Worm (Caenorhabditis elegans) whole organism, young adult: ENCODE results near the gene F26F4.8.

Experiments used
- B0261.1 ChIP-seq: sonication (generic microtip); optimal IDR thresholded peaks from 2 replicates; lab custom pipeline; 2016; ENCODE audit warnings: mild to moderate bottlenecking, missing genetic modification characterization, moderate library complexity, missing compliant biosample characterization
- D2030.7 ChIP-seq: fragments of 200-800 bp; sonication (Bioruptor generic); IDR thresholded peaks from 2 replicates; pipeline ENCODE4 v1.3.6; 2022; ENCODE audit warnings: missing genetic modification reagents, missing genetic modification characterization, missing compliant biosample characterization
- F23B12.7 ChIP-seq: sonication (generic microtip); optimal IDR thresholded peaks from 2 replicates; lab custom pipeline; 2017; ENCODE audit warnings: missing genetic modification characterization, mild to moderate bottlenecking, missing compliant biosample characterization, antibody characterized with exemption, moderate library complexity; ENCODE audit not compliant: insufficient read depth
- F37B4.10 ChIP-seq: fragments of 200-800 bp; sonication (Bioruptor generic); IDR thresholded peaks from 2 replicates; pipeline ENCODE4 v1.3.6; 2022; ENCODE audit warnings: missing genetic modification characterization, missing compliant biosample characterization
- F39B2.1 ChIP-seq: fragments of 200-800 bp; sonication (Bioruptor generic); IDR thresholded peaks from 2 replicates; pipeline ENCODE4 v1.3.6; 2022; ENCODE audit warnings: missing genetic modification reagents, missing genetic modification characterization, missing compliant biosample characterization
- F52B5.7 ChIP-seq: sonication (generic microtip); optimal IDR thresholded peaks from 2 replicates; lab custom pipeline; 2016; ENCODE audit warnings: mild to moderate bottlenecking, missing genetic modification characterization, missing compliant biosample characterization
- F57C9.4 ChIP-seq: sonication (generic microtip); optimal IDR thresholded peaks from 2 replicates; lab custom pipeline; 2017; ENCODE audit warnings: mild to moderate bottlenecking, missing genetic modification characterization, missing compliant biosample characterization
- K11D2.4 ChIP-seq: fragments of 200-800 bp; sonication (Bioruptor generic); IDR thresholded peaks from 2 replicates; pipeline ENCODE4 v1.3.6; 2022; ENCODE audit warnings: missing genetic modification reagents, missing genetic modification characterization, missing compliant biosample characterization
- K12H6.12 ChIP-seq: fragments of 200-800 bp; sonication (Bioruptor generic); optimal IDR thresholded peaks from 2 replicates; lab custom pipeline; 2018; ENCODE audit warnings: mild to moderate bottlenecking, missing genetic modification characterization, missing compliant biosample characterization
- Y79H2A.3 ChIP-seq: fragments of 200-800 bp; sonication (Bioruptor generic); conservative IDR thresholded peaks from 2 replicates; pipeline ENCODE4 v1.3.6; 2022; ENCODE audit warnings: missing genetic modification reagents, missing genetic modification characterization, missing compliant biosample characterization
- akir-1 ChIP-seq: fragments of 200-800 bp; sonication (Bioruptor generic); optimal IDR thresholded peaks from 2 replicates; lab custom pipeline; 2018; ENCODE audit warnings: mild to moderate bottlenecking, missing genetic modification characterization, moderate library complexity, missing compliant biosample characterization
- aptf-3 ChIP-seq: fragments of 200-800 bp; sonication (Bioruptor generic); IDR thresholded peaks from 2 replicates; pipeline ENCODE4 v1.3.6; 2022; ENCODE audit warnings: missing genetic modification characterization, missing compliant biosample characterization
- attf-3 ChIP-seq: fragments of 200-800 bp; sonication (Bioruptor generic); conservative IDR thresholded peaks from 2 replicates; pipeline ENCODE4 v1.3.6; 2022; ENCODE audit warnings: missing genetic modification reagents, missing genetic modification characterization, missing compliant biosample characterization
- bed-1 ChIP-seq: fragments of 200-800 bp; sonication (Bioruptor generic); IDR thresholded peaks from 2 replicates; pipeline ENCODE4 v1.3.6; 2022; ENCODE audit warnings: missing genetic modification reagents, missing genetic modification characterization, missing compliant biosample characterization
- cebp-1 ChIP-seq, 2 experiments: fragments of 200-800 bp in 1 of 2; sonication (Bioruptor generic) in 1 of 2; sonication (generic microtip) in 1 of 2; IDR thresholded peaks in 1 of 2; optimal IDR thresholded peaks in 1 of 2; 2 replicates each; pipeline versions ENCODE4 v1.3.6 to Lab custom; 2017 to 2022; ENCODE audit warnings: missing compliant biosample characterization in 2 of 2, missing genetic modification characterization in 2 of 2, mild to moderate bottlenecking in 1 of 2, missing genetic modification reagents in 1 of 2, moderate library complexity in 1 of 2
- cebp-2 ChIP-seq: fragments of 200-800 bp; sonication (Bioruptor generic); IDR thresholded peaks from 2 replicates; pipeline ENCODE4 v1.3.6; 2022; ENCODE audit warnings: missing genetic modification characterization, missing compliant biosample characterization
- ceh-100 ChIP-seq: fragments of 200-800 bp; sonication (Bioruptor generic); IDR thresholded peaks from 2 replicates; pipeline ENCODE4 v1.3.6; 2022; ENCODE audit warnings: missing genetic modification reagents, missing genetic modification characterization, missing compliant biosample characterization
- ceh-40 ChIP-seq: fragments of 200-800 bp; sonication (Bioruptor generic); IDR thresholded peaks from 2 replicates; pipeline ENCODE4 v1.3.6; 2022; ENCODE audit warnings: missing genetic modification characterization, missing compliant biosample characterization
- efl-1 ChIP-seq: fragments of 150-350 bp; optimal IDR thresholded peaks from 2 replicates; lab custom pipeline; 2014; ENCODE audit warnings: missing biosample characterization, missing genetic modification reagents, missing genetic modification characterization
- egl-44 ChIP-seq: fragments of 200-800 bp; sonication (Bioruptor generic); IDR thresholded peaks from 2 replicates; pipeline ENCODE4 v1.3.6; 2022; ENCODE audit warnings: missing genetic modification reagents, missing genetic modification characterization, missing compliant biosample characterization
- ets-4 ChIP-seq: fragments of 200-800 bp; sonication (Bioruptor generic); optimal IDR thresholded peaks from 2 replicates; lab custom pipeline; 2018; ENCODE audit warnings: mild to moderate bottlenecking, missing genetic modification characterization, missing compliant biosample characterization
- fkh-3 ChIP-seq: sonication (generic microtip); optimal IDR thresholded peaks from 2 replicates; lab custom pipeline; 2016; ENCODE audit warnings: mild to moderate bottlenecking, missing genetic modification characterization, missing compliant biosample characterization
- gei-17 ChIP-seq: fragments of 200-800 bp; sonication (Bioruptor generic); optimal IDR thresholded peaks from 2 replicates; lab custom pipeline; 2018; ENCODE audit warnings: mild to moderate bottlenecking, missing genetic modification characterization, missing compliant biosample characterization
- hmg-20 ChIP-seq: fragments of 200-800 bp; sonication (Bioruptor generic); IDR thresholded peaks from 2 replicates; pipeline ENCODE4 v1.3.6; 2022; ENCODE audit warnings: missing genetic modification reagents, missing genetic modification characterization, missing compliant biosample characterization
- hsf-1 ChIP-seq: fragments of 200-800 bp; sonication (Bioruptor generic); IDR thresholded peaks from 2 replicates; pipeline ENCODE4 v1.3.6; 2022; ENCODE audit warnings: missing genetic modification reagents, missing genetic modification characterization, missing compliant biosample characterization
- let-526 ChIP-seq: fragments of 200-800 bp; sonication (Bioruptor generic); IDR thresholded peaks from 2 replicates; pipeline ENCODE4 v1.3.6; 2022; ENCODE audit warnings: missing genetic modification reagents, missing genetic modification characterization, missing compliant biosample characterization
- let-607 ChIP-seq, 2 experiments: fragments of 200-800 bp in 1 of 2; sonication (Bioruptor generic) in 1 of 2; sonication (generic microtip) in 1 of 2; optimal IDR thresholded peaks; 2 replicates each; lab custom pipeline; 2016 to 2018; ENCODE audit warnings: mild to moderate bottlenecking in 2 of 2, missing compliant biosample characterization in 2 of 2, missing genetic modification characterization in 2 of 2, moderate library complexity in 2 of 2, missing genotype in 1 of 2
- lin-26 ChIP-seq: fragments of 200-800 bp; sonication (Bioruptor generic); IDR thresholded peaks from 2 replicates; pipeline ENCODE4 v1.3.6; 2022; ENCODE audit warnings: missing genetic modification reagents, missing genetic modification characterization, missing compliant biosample characterization
- lin-35 ChIP-seq, 3 experiments: fragments of 150-350 bp in 2 of 3; sonication (generic microtip) in 1 of 3; optimal IDR thresholded peaks; 2 replicates each; lab custom pipeline; 2014 to 2018; ENCODE audit warnings: missing biosample characterization in 3 of 3, missing genetic modification characterization in 3 of 3, missing genetic modification reagents in 3 of 3
- madf-3 ChIP-seq: fragments of 200-800 bp; sonication (Bioruptor generic); IDR thresholded peaks from 2 replicates; pipeline ENCODE4 v1.3.6; 2022; ENCODE audit warnings: missing genetic modification reagents, missing genetic modification characterization, missing compliant biosample characterization
- madf-8 ChIP-seq: fragments of 200-800 bp; sonication (Bioruptor generic); conservative IDR thresholded peaks from 2 replicates; pipeline ENCODE4 v1.3.6; 2022; ENCODE audit warnings: missing genetic modification reagents, missing genetic modification characterization, missing compliant biosample characterization
- mel-28 ChIP-seq: sonication (generic microtip); optimal IDR thresholded peaks from 2 replicates; lab custom pipeline; 2016; ENCODE audit warnings: borderline replicate concordance, mild to moderate bottlenecking, missing genetic modification characterization, missing compliant biosample characterization
- nhr-179 ChIP-seq: sonication (generic microtip); optimal IDR thresholded peaks from 2 replicates; lab custom pipeline; 2016; ENCODE audit warnings: mild to moderate bottlenecking, missing genetic modification characterization, missing compliant biosample characterization
- nhr-27 ChIP-seq: fragments of 200-800 bp; sonication (Bioruptor generic); optimal IDR thresholded peaks from 2 replicates; lab custom pipeline; 2018; ENCODE audit warnings: mild to moderate bottlenecking, missing genetic modification characterization, moderate library complexity, missing compliant biosample characterization
- pha-4 ChIP-seq: fragments of 150-350 bp; sonication (generic microtip); optimal IDR thresholded peaks from 2 replicates; lab custom pipeline; 2014; ENCODE audit warnings: missing biosample characterization, missing genetic modification reagents, missing genetic modification characterization
- rec-8 ChIP-seq, 2 experiments: sonication (generic microtip); optimal IDR thresholded peaks; 2 replicates each; lab custom pipeline; 2016; ENCODE audit warnings: mild to moderate bottlenecking in 2 of 2, missing genetic modification characterization in 2 of 2, missing genetic modification reagents in 2 of 2, missing genotype in 2 of 2, missing biosample characterization in 1 of 2, missing compliant biosample characterization in 1 of 2, moderate library complexity in 1 of 2
- sdz-38 ChIP-seq: sonication (generic microtip); optimal IDR thresholded peaks from 2 replicates; lab custom pipeline; 2016; ENCODE audit warnings: missing genotype, missing genetic modification characterization, missing compliant biosample characterization
- snpc-1.1 ChIP-seq: sonication (generic microtip); optimal IDR thresholded peaks from 2 replicates; lab custom pipeline; 2017; ENCODE audit warnings: missing genetic modification characterization, mild to moderate bottlenecking, missing compliant biosample characterization, antibody characterized with exemption, moderate library complexity, missing genotype, missing genetic modification reagents; ENCODE audit not compliant: insufficient read depth
- snpc-1.3 ChIP-seq: sonication (generic microtip); optimal IDR thresholded peaks from 2 replicates; lab custom pipeline; 2017; ENCODE audit warnings: missing genetic modification characterization, mild to moderate bottlenecking, missing compliant biosample characterization, antibody characterized with exemption, moderate library complexity, missing genotype, missing genetic modification reagents; ENCODE audit not compliant: insufficient read depth
- snpc-4 ChIP-seq, 5 experiments: fragments of 150-350 bp in 1 of 5; sonication (generic microtip) in 4 of 5; optimal IDR thresholded peaks; 2 replicates each; lab custom pipeline; 2014 to 2018; ENCODE audit warnings: missing genetic modification characterization in 5 of 5, missing biosample characterization in 3 of 5, antibody characterized with exemption in 2 of 5, mild to moderate bottlenecking in 2 of 5, missing compliant biosample characterization in 2 of 5, missing genotype in 2 of 5, moderate library complexity in 2 of 5, missing genetic modification reagents in 1 of 5
- somi-1 ChIP-seq: fragments of 200-800 bp; sonication (Bioruptor generic); optimal IDR thresholded peaks from 2 replicates; lab custom pipeline; 2018; ENCODE audit warnings: mild to moderate bottlenecking, missing genetic modification characterization, missing compliant biosample characterization
- sptf-2 ChIP-seq: fragments of 200-800 bp; sonication (Bioruptor generic); optimal IDR thresholded peaks from 2 replicates; lab custom pipeline; 2018; ENCODE audit warnings: mild to moderate bottlenecking, missing genetic modification characterization, missing compliant biosample characterization
- tbx-9 ChIP-seq: sonication (generic microtip); optimal IDR thresholded peaks from 2 replicates; lab custom pipeline; 2016; ENCODE audit warnings: borderline replicate concordance, missing genetic modification characterization, inconsistent platforms, missing compliant biosample characterization
- tlf-1 ChIP-seq: fragments of 200-800 bp; sonication (Bioruptor generic); optimal IDR thresholded peaks from 2 replicates; lab custom pipeline; 2018; ENCODE audit warnings: mild to moderate bottlenecking, missing genetic modification characterization, missing compliant biosample characterization
- zfh-2 ChIP-seq: fragments of 200-800 bp; sonication (Bioruptor generic); conservative IDR thresholded peaks from 2 replicates; pipeline ENCODE4 v1.3.6; 2022; ENCODE audit warnings: missing genetic modification reagents, missing genetic modification characterization, missing compliant biosample characterization
- ztf-26 ChIP-seq: sonication (generic microtip); optimal IDR thresholded peaks from 2 replicates; lab custom pipeline; 2017; ENCODE audit warnings: missing genetic modification characterization, missing compliant biosample characterization

Gene F26F4.8

ce11 chrIII:4899728-4900127 lies 5.5 kb downstream of the F26F4.8 start (continued):
- no peak for TF ChIP-seq ceh-40
- peak; percentile 84 for TF ChIP-seq pha-4 (tag; lab: Kevin White, UChicago)
- peak; percentile 83; the same call in 1 of the 2 replicates for TF ChIP-seq hmg-20 (GFP tag; lab: Robert Waterston, UW)
- TF ChIP-seq ets-4 (GFP tag; lab: Kevin White, UChicago), result peak; percentile 99
- no peak for TF ChIP-seq sdz-38
- TF ChIP-seq mel-28 (tag; lab: Kevin White, UChicago), result peak; percentile 48
- peak; percentile 95 for TF ChIP-seq F52B5.7 (tag; lab: Kevin White, UChicago)
- TF ChIP-seq cebp-1 (GFP tag; IDR thresholded peaks at IDR 0.05; lab: Robert Waterston, UW), result peak; percentile 87
- peak; percentile 98 for TF ChIP-seq cebp-1 (tag; optimal IDR thresholded peaks at IDR 0.05; lab: Kevin White, UChicago)
- TF ChIP-seq bed-1 (GFP tag; lab: Robert Waterston, UW), result peak; percentile 86; the same call in 1 of the 2 replicates
- TF ChIP-seq F23B12.7, result peak; percentile 41
- peak; percentile 37 for TF ChIP-seq B0261.1
- no peak for TF ChIP-seq cebp-2 (GFP tag; lab: Robert Waterston, UW)
- peak; percentile 80 for TF ChIP-seq nhr-27 (tag; lab: Kevin White, UChicago)
- TF ChIP-seq rec-8 (tag; optimal IDR thresholded peaks at IDR 0.05; lab: Kevin White, UChicago), result no peak
- no peak for TF ChIP-seq fkh-3 (tag; lab: Kevin White, UChicago)
- peak in 2 of 3 experiments; percentile 68 to 96 for TF ChIP-seq lin-35 (GFP tag; optimal IDR thresholded peaks at IDR 0.05; lab: Kevin White, UChicago)
- peak; percentile 58 for TF ChIP-seq F57C9.4 (tag; lab: Kevin White, UChicago)
- TF ChIP-seq ztf-26, result peak; percentile 99
- TF ChIP-seq nhr-179 (tag; lab: Kevin White, UChicago), result no peak
- TF ChIP-seq lin-26 (GFP tag; lab: Robert Waterston, UW), result peak; percentile 92
- peak; percentile 100 for TF ChIP-seq K12H6.12 (tag; lab: Kevin White, UChicago)
- no peak for TF ChIP-seq snpc-1.3 (tag; lab: Kevin White, UChicago)
- no peak for TF ChIP-seq aptf-3 (GFP tag; lab: Robert Waterston, UW)
- TF ChIP-seq ceh-100, result peak; percentile 90
- TF ChIP-seq tlf-1 (GFP tag; lab: Kevin White, UChicago), result peak; percentile 98
- TF ChIP-seq F37B4.10 (GFP tag; lab: Robert Waterston, UW), result peak; percentile 94
- TF ChIP-seq K11D2.4 (GFP tag; lab: Robert Waterston, UW), result peak; percentile 98
- peak; percentile 58 for TF ChIP-seq sptf-2 (GFP tag; lab: Kevin White, UChicago)
- peak; percentile 86 for TF ChIP-seq akir-1 (GFP tag; lab: Kevin White, UChicago)
- TF ChIP-seq somi-1 (GFP tag; lab: Kevin White, UChicago), result peak; percentile 100
- peak; percentile 99 for TF ChIP-seq let-526 (GFP tag; lab: Robert Waterston, UW)
- TF ChIP-seq attf-3, result peak; percentile 76
- TF ChIP-seq madf-8, result peak; percentile 47
- TF ChIP-seq D2030.7 (GFP tag; lab: Robert Waterston, UW), result peak; percentile 41
- TF ChIP-seq zfh-2 (GFP tag; lab: Robert Waterston, UW), result peak; percentile 100
- peak; percentile 66 for TF ChIP-seq efl-1 (GFP tag; lab: Kevin White, UChicago)
- TF ChIP-seq F39B2.1, result no peak
- peak; percentile 69 for TF ChIP-seq snpc-4 (GFP tag; optimal IDR thresholded peaks at IDR 0.05; lab: Kevin White, UChicago)
- peak; percentile 77 to 91 (median 82) for TF ChIP-seq snpc-4 (tag; optimal IDR thresholded peaks at IDR 0.05; lab: Kevin White, UChicago)
- peak; percentile 75 for TF ChIP-seq hsf-1 (GFP tag; lab: Robert Waterston, UW)
- TF ChIP-seq snpc-1.1, result no peak
- peak; percentile 94 to 95 for TF ChIP-seq let-607 (tag; optimal IDR thresholded peaks at IDR 0.05; lab: Kevin White, UChicago)
- peak; percentile 76 for TF ChIP-seq Y79H2A.3 (GFP tag; lab: Robert Waterston, UW)
- peak; percentile 92 for TF ChIP-seq gei-17
- peak; percentile 95 for TF ChIP-seq madf-3 (GFP tag; lab: Robert Waterston, UW)
- peak; percentile 98 for TF ChIP-seq egl-44 (GFP tag; lab: Robert Waterston, UW)
- TF ChIP-seq tbx-9, result no peak
